Fruit fly (Drosophila melanogaster) whole organism, embryonic: Measurements from ENCODE around the gene CG31957.

Experiments
- Adf1 ChIP-seq: fragments of 200-800 bp; sonication (Bioruptor generic); IDR thresholded peaks from 2 replicates; pipeline ENCODE4 v1.3.6; 2022; ENCODE audit warnings: missing biosample characterization, missing genetic modification characterization
- CG10267 ChIP-seq: fragments of 200-800 bp; sonication (Bioruptor generic); optimal IDR thresholded peaks from 2 replicates; lab custom pipeline; 2018; ENCODE audit warnings: missing biosample characterization, mild to moderate bottlenecking, missing genetic modification characterization, moderate library complexity
- CG10959 ChIP-seq: fragments of 200-800 bp; sonication (Bioruptor generic); IDR thresholded peaks from 2 replicates; pipeline ENCODE4 v1.3.6; 2022; ENCODE audit warnings: missing biosample characterization, missing genetic modification characterization
- CG13287 ChIP-seq: fragments of 200-800 bp; sonication (Bioruptor generic); IDR thresholded peaks from 2 replicates; pipeline ENCODE4 v1.3.6; 2022; ENCODE audit warnings: missing biosample characterization, missing genetic modification characterization; ENCODE audit not compliant: partially characterized antibody
- CG1602 ChIP-seq: fragments of 200-800 bp; sonication (Bioruptor generic); optimal IDR thresholded peaks from 3 replicates; lab custom pipeline; 2016; ENCODE audit warnings: missing biosample characterization, missing genetic modification characterization
- CG17568 ChIP-seq: fragments of 200-800 bp; sonication (Bioruptor generic); optimal IDR thresholded peaks from 2 replicates; lab custom pipeline; 2018; ENCODE audit warnings: missing biosample characterization, mild to moderate bottlenecking, missing genetic modification characterization, moderate library complexity
- CG18599 ChIP-seq: fragments of 200-800 bp; sonication (Bioruptor generic); optimal IDR thresholded peaks from 3 replicates; lab custom pipeline; 2017; ENCODE audit warnings: missing biosample characterization, missing genetic modification characterization, mild to moderate bottlenecking, moderate library complexity, missing genetic modification reagents
- CG2889 ChIP-seq: fragments of 200-800 bp; sonication (Bioruptor generic); IDR thresholded peaks from 3 replicates; pipeline ENCODE4 v1.3.6; 2022; ENCODE audit warnings: missing biosample characterization, missing genetic modification characterization
- CG31441 ChIP-seq: fragments of 200-800 bp; sonication (Bioruptor generic); IDR thresholded peaks from 2 replicates; pipeline ENCODE4 v1.3.6; 2022; ENCODE audit warnings: missing biosample characterization, missing genetic modification characterization
- CG3163 ChIP-seq: fragments of 200-800 bp; sonication (Bioruptor generic); optimal IDR thresholded peaks from 3 replicates; lab custom pipeline; 2016; ENCODE audit warnings: missing biosample characterization, missing genetic modification characterization
- CG32532 ChIP-seq: fragments of 200-800 bp; sonication (Bioruptor generic); IDR thresholded peaks from 2 replicates; pipeline ENCODE4 v1.3.6; 2022; ENCODE audit warnings: missing biosample characterization, missing genetic modification characterization
- CG3726 ChIP-seq: fragments of 200-800 bp; sonication (Bioruptor generic); IDR thresholded peaks from 3 replicates; pipeline ENCODE4, ENCODE4 v1.3.6; 2022; ENCODE audit warnings: missing biosample characterization, missing genetic modification characterization
- CG7271 ChIP-seq: fragments of 200-800 bp; sonication (Bioruptor generic); optimal IDR thresholded peaks from 2 replicates; lab custom pipeline; 2018; ENCODE audit warnings: missing biosample characterization, mild to moderate bottlenecking, missing genetic modification characterization, moderate library complexity
- CG8765 ChIP-seq: fragments of 200-800 bp; sonication (Bioruptor generic); IDR thresholded peaks from 2 replicates; pipeline ENCODE4 v1.3.6; 2022; ENCODE audit warnings: missing biosample characterization, missing genetic modification characterization
- Camta ChIP-seq: fragments of 200-800 bp; sonication (Bioruptor generic); optimal IDR thresholded peaks from 2 replicates; lab custom pipeline; 2016; ENCODE audit warnings: missing biosample characterization, missing genetic modification characterization
- CrebB ChIP-seq: fragments of 200-800 bp; sonication (Bioruptor generic); optimal IDR thresholded peaks from 3 replicates; lab custom pipeline; 2018; ENCODE audit warnings: missing biosample characterization, mild to moderate bottlenecking, missing genetic modification characterization
- Fer2 ChIP-seq: fragments of 200-800 bp; sonication (Bioruptor generic); optimal IDR thresholded peaks from 2 replicates; lab custom pipeline; 2018; ENCODE audit warnings: missing biosample characterization, mild to moderate bottlenecking, missing genetic modification characterization, moderate library complexity
- H2.0 ChIP-seq: fragments of 200-800 bp; sonication (Bioruptor generic); IDR thresholded peaks from 2 replicates; pipeline ENCODE4 v1.3.6; 2022; ENCODE audit warnings: missing biosample characterization, missing genetic modification characterization
- HHEX ChIP-seq: fragments of 200-800 bp; sonication (Bioruptor generic); optimal IDR thresholded peaks from 3 replicates; lab custom pipeline; 2017; ENCODE audit warnings: missing biosample characterization, mild to moderate bottlenecking, missing genetic modification characterization, missing genetic modification reagents
- HLH54F ChIP-seq: fragments of 200-800 bp; sonication (Bioruptor generic); optimal IDR thresholded peaks from 3 replicates; lab custom pipeline; 2016; ENCODE audit warnings: missing biosample characterization, missing genetic modification characterization
- HmgD ChIP-seq: fragments of 200-800 bp; sonication (Bioruptor generic); optimal IDR thresholded peaks from 3 replicates; lab custom pipeline; 2016; ENCODE audit warnings: missing biosample characterization, missing genetic modification characterization
- HmgZ ChIP-seq: fragments of 200-800 bp; sonication (Bioruptor generic); optimal IDR thresholded peaks from 2 replicates; lab custom pipeline; 2018; ENCODE audit warnings: missing biosample characterization, mild to moderate bottlenecking, missing genetic modification characterization
- Hmr ChIP-seq: fragments of 200-800 bp; sonication (Bioruptor generic); optimal IDR thresholded peaks from 3 replicates; lab custom pipeline; 2017; ENCODE audit warnings: mild to moderate bottlenecking, missing biosample characterization, missing genetic modification reagents, missing genetic modification characterization
- Hr3 ChIP-seq: fragments of 200-800 bp; sonication (Bioruptor generic); optimal IDR thresholded peaks from 3 replicates; lab custom pipeline; 2016; ENCODE audit warnings: missing biosample characterization, missing genetic modification characterization
- Hr51 ChIP-seq, 2 experiments: fragments of 200-800 bp; sonication (Bioruptor generic); optimal IDR thresholded peaks; 2 replicates in 1 of 2; 3 replicates in 1 of 2; lab custom pipeline; 2016 to 2018; ENCODE audit warnings: missing biosample characterization in 2 of 2, missing genetic modification characterization in 2 of 2, mild to moderate bottlenecking in 1 of 2, moderate library complexity in 1 of 2
- MTF-1 ChIP-seq: fragments of 200-800 bp; sonication (Bioruptor generic); optimal IDR thresholded peaks from 2 replicates; lab custom pipeline; 2018; ENCODE audit warnings: missing biosample characterization, mild to moderate bottlenecking, missing genetic modification characterization, borderline replicate concordance
- Max ChIP-seq: fragments of 200-800 bp; sonication (Bioruptor generic); optimal IDR thresholded peaks from 2 replicates; lab custom pipeline; 2016; ENCODE audit warnings: missing biosample characterization, mild to moderate bottlenecking, missing genetic modification characterization
- Neu2 ChIP-seq: fragments of 200-800 bp; sonication (Bioruptor generic); optimal IDR thresholded peaks from 3 replicates; lab custom pipeline; 2016; ENCODE audit warnings: missing biosample characterization, missing genetic modification characterization, borderline replicate concordance
- Oaz ChIP-seq: fragments of 200-800 bp; sonication (Bioruptor generic); IDR thresholded peaks from 2 replicates; pipeline ENCODE4 v1.3.6; 2022; ENCODE audit warnings: missing biosample characterization, missing genetic modification characterization
- Rfx ChIP-seq: fragments of 200-800 bp; sonication (Bioruptor generic); IDR thresholded peaks from 2 replicates; pipeline ENCODE4 v1.3.6; 2022; ENCODE audit warnings: missing biosample characterization, missing genetic modification characterization
- Ssrp ChIP-seq: fragments of 200-800 bp; sonication (Bioruptor generic); optimal IDR thresholded peaks from 2 replicates; lab custom pipeline; 2018; ENCODE audit warnings: missing biosample characterization, mild to moderate bottlenecking, missing genetic modification characterization, moderate library complexity
- Tbp ChIP-seq: fragments of >200 bp; optimal IDR thresholded peaks from 2 replicates; lab custom pipeline; 2018; ENCODE audit warnings: missing biosample characterization, missing genetic modification characterization
- az2 ChIP-seq: fragments of 200-800 bp; sonication (Bioruptor generic); optimal IDR thresholded peaks from 3 replicates; lab custom pipeline; 2016; ENCODE audit warnings: missing biosample characterization, missing genetic modification characterization
- bab2 ChIP-seq: fragments of 200-800 bp; sonication (Bioruptor generic); optimal IDR thresholded peaks from 2 replicates; lab custom pipeline; 2016; ENCODE audit warnings: missing biosample characterization, missing genetic modification characterization
- btn ChIP-seq: fragments of 200-800 bp; sonication (Bioruptor generic); optimal IDR thresholded peaks from 2 replicates; lab custom pipeline; 2016; ENCODE audit warnings: missing biosample characterization, missing genetic modification characterization
- ci ChIP-seq: fragments of 200-800 bp; sonication (Bioruptor generic); IDR thresholded peaks from 3 replicates; pipeline ENCODE4 v1.3.6; 2022; ENCODE audit warnings: missing biosample characterization, missing genetic modification characterization
- croc ChIP-seq: fragments of 200-800 bp; sonication (Bioruptor generic); conservative IDR thresholded peaks from 3 replicates; pipeline ENCODE4 v1.3.6; 2022; ENCODE audit warnings: missing biosample characterization, missing genetic modification characterization
- dati ChIP-seq: fragments of 200-800 bp; sonication (Bioruptor generic); IDR thresholded peaks from 2 replicates; pipeline ENCODE4 v1.3.6; 2022; ENCODE audit warnings: missing biosample characterization, missing genetic modification characterization
- ewg ChIP-seq: fragments of 200-800 bp; sonication (Bioruptor generic); optimal IDR thresholded peaks from 3 replicates; lab custom pipeline; 2017; ENCODE audit warnings: mild to moderate bottlenecking, missing biosample characterization, missing genetic modification reagents, missing genetic modification characterization
- fd96Cb ChIP-seq: fragments of 200-800 bp; sonication (Bioruptor generic); optimal IDR thresholded peaks from 2 replicates; lab custom pipeline; 2018; ENCODE audit warnings: missing biosample characterization, mild to moderate bottlenecking, missing genetic modification characterization, moderate library complexity
- lab ChIP-seq: fragments of 200-800 bp; sonication (Bioruptor generic); optimal IDR thresholded peaks from 3 replicates; lab custom pipeline; 2017; ENCODE audit warnings: missing biosample characterization, missing genetic modification characterization, mild to moderate bottlenecking, moderate library complexity, missing genetic modification reagents
- luna ChIP-seq: fragments of 200-800 bp; sonication (Bioruptor generic); optimal IDR thresholded peaks from 2 replicates; lab custom pipeline; 2016; ENCODE audit warnings: missing biosample characterization, missing genetic modification characterization
- phol ChIP-seq: fragments of 200-800 bp; sonication (Bioruptor generic); optimal IDR thresholded peaks from 3 replicates; lab custom pipeline; 2018; ENCODE audit warnings: missing biosample characterization, mild to moderate bottlenecking, missing genetic modification characterization, moderate library complexity
- pros ChIP-seq: fragments of 200-800 bp; sonication (Bioruptor generic); optimal IDR thresholded peaks from 3 replicates; lab custom pipeline; 2019; ENCODE audit warnings: missing biosample characterization, mild to moderate bottlenecking, missing genetic modification characterization, moderate library complexity
- pum ChIP-seq: fragments of 200-800 bp; sonication (Bioruptor generic); optimal IDR thresholded peaks from 2 replicates; lab custom pipeline; 2016; ENCODE audit warnings: missing biosample characterization, missing genetic modification characterization
- ranshi ChIP-seq: fragments of 200-800 bp; sonication (Bioruptor generic); IDR thresholded peaks from 2 replicates; pipeline ENCODE4 v1.3.6; 2022; ENCODE audit warnings: missing biosample characterization, missing genetic modification characterization
- seq ChIP-seq: fragments of 200-800 bp; sonication (Bioruptor generic); IDR thresholded peaks from 2 replicates; pipeline ENCODE4 v1.3.6; 2022; ENCODE audit warnings: missing biosample characterization, missing genetic modification characterization
- sima ChIP-seq: fragments of 200-800 bp; sonication (Bioruptor generic); optimal IDR thresholded peaks from 2 replicates; lab custom pipeline; 2016; ENCODE audit warnings: missing biosample characterization, missing genetic modification characterization
- stwl ChIP-seq: fragments of 200-800 bp; sonication (Bioruptor generic); optimal IDR thresholded peaks from 3 replicates; lab custom pipeline; 2018; ENCODE audit warnings: missing biosample characterization, mild to moderate bottlenecking, missing genetic modification characterization, moderate library complexity
- z ChIP-seq: fragments of 200-800 bp; sonication (Bioruptor generic); IDR thresholded peaks from 3 replicates; pipeline ENCODE4 v1.3.6; 2022; ENCODE audit warnings: missing biosample characterization, missing genetic modification characterization
- zen2 ChIP-seq: fragments of 200-800 bp; sonication (Bioruptor generic); IDR thresholded peaks from 3 replicates; pipeline ENCODE4 v1.3.6; 2022; ENCODE audit warnings: missing biosample characterization, missing genetic modification characterization; ENCODE audit not compliant: partially characterized antibody

CG31957 gene

DNA sequence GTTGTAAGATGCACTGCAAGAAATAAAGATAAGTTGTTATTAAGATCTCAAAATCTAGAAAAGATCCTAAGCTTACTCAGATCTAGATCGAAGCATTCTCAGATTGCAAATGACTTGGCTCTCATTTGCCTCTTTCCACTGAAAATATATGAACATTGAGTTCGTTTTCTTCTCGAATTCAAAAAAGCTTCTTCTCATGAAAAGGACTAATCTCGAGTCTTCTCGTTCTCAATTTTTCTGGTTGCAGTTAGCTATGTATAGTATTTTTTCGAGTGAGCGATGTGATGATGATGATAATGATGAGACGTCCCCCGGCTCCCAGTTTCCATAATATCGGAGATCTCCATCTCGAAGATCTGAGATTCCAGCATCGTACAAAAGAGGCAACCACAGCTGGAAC is 15.9 kb downstream of the CG31957 start (continued):
- peak in 1 of 2 experiments; percentile 26 for TF ChIP-seq Hr51 (GFP tag; optimal IDR thresholded peaks at IDR 0.05; lab: Kevin White, UChicago)
- no peak for TF ChIP-seq z
- peak; percentile 52; the same call in 1 of the 3 replicates for TF ChIP-seq croc
- TF ChIP-seq CG17568 (GFP tag; lab: Kevin White, UChicago) = no peak
- TF ChIP-seq dati (GFP tag; lab: Robert Waterston, UW) = no peak
- peak; percentile 8 for TF ChIP-seq ewg (GFP tag; lab: Kevin White, UChicago)
- no peak for TF ChIP-seq HLH54F (GFP tag; lab: Kevin White, UChicago)
- peak; percentile 12 for TF ChIP-seq pum
- no peak for TF ChIP-seq luna
- peak; percentile 33 for TF ChIP-seq Hr3 (GFP tag; lab: Kevin White, UChicago)
- TF ChIP-seq CG10959 (GFP tag; lab: Robert Waterston, UW) = no peak
- TF ChIP-seq btn (GFP tag; lab: Kevin White, UChicago) = no peak
- TF ChIP-seq Adf1 = no peak
- TF ChIP-seq CG3726 (GFP tag; lab: Robert Waterston, UW) = no peak
- TF ChIP-seq pros (GFP tag; lab: Kevin White, UChicago) = peak; percentile 21
- TF ChIP-seq zen2 (GFP tag; lab: Robert Waterston, UW) = no peak
- no peak for TF ChIP-seq Tbp (GFP tag; lab: Kevin White, UChicago)
- no peak for TF ChIP-seq CrebB
- peak; percentile 27 for TF ChIP-seq Camta
- TF ChIP-seq CG31441 (GFP tag; lab: Robert Waterston, UW) = peak; percentile 53
- TF ChIP-seq Oaz (GFP tag; lab: Robert Waterston, UW) = no peak
- no peak for TF ChIP-seq lab (GFP tag; lab: Kevin White, UChicago)
- no peak for TF ChIP-seq HHEX (GFP tag; lab: Kevin White, UChicago)
- peak; percentile 46 for TF ChIP-seq Ssrp
- no peak for TF ChIP-seq Neu2 (GFP tag; lab: Kevin White, UChicago)
- TF ChIP-seq phol (tag; lab: Kevin White, UChicago) = peak; percentile 72
- no peak for TF ChIP-seq H2.0 (GFP tag; lab: Robert Waterston, UW)
- no peak for TF ChIP-seq ranshi (GFP tag; lab: Robert Waterston, UW)
- peak; percentile 32 for TF ChIP-seq bab2 (GFP tag; lab: Kevin White, UChicago)
- TF ChIP-seq CG32532 (GFP tag; lab: Robert Waterston, UW) = no peak
- TF ChIP-seq Rfx (GFP tag; lab: Robert Waterston, UW) = no peak
- no peak for TF ChIP-seq CG13287 (GFP tag; lab: Robert Waterston, UW)
- no peak for TF ChIP-seq CG7271 (tag; lab: Kevin White, UChicago)
- no peak for TF ChIP-seq CG2889 (GFP tag; lab: Robert Waterston, UW)
- TF ChIP-seq HmgZ = no peak
- peak; percentile 39 for TF ChIP-seq az2 (GFP tag; lab: Kevin White, UChicago)
- no peak for TF ChIP-seq MTF-1 (GFP tag; lab: Kevin White, UChicago)
- TF ChIP-seq CG1602 = peak; percentile 5
- no peak for TF ChIP-seq seq (GFP tag; lab: Robert Waterston, UW)
- TF ChIP-seq Max (GFP tag; lab: Kevin White, UChicago) = no peak
- TF ChIP-seq Fer2 (tag; lab: Kevin White, UChicago) = no peak
- TF ChIP-seq CG10267 (tag; lab: Kevin White, UChicago) = peak; percentile 61
- no peak for TF ChIP-seq HmgD (GFP tag; lab: Kevin White, UChicago)
- TF ChIP-seq CG3163 (GFP tag; lab: Kevin White, UChicago) = no peak
- TF ChIP-seq CG8765 (GFP tag; lab: Robert Waterston, UW) = no peak
- TF ChIP-seq Hmr (GFP tag; lab: Kevin White, UChicago) = no peak
- no peak for TF ChIP-seq sima
- TF ChIP-seq CG18599 (GFP tag; lab: Kevin White, UChicago) = no peak
- peak; percentile 50 for TF ChIP-seq fd96Cb (tag; lab: Kevin White, UChicago)
- no peak for TF ChIP-seq ci (GFP tag; lab: Robert Waterston, UW)
- peak; percentile 3 for TF ChIP-seq stwl
